Fruit fly (Drosophila melanogaster): ENCODE results near the gene scpr-B.
A peak's percentile ranks its signal among the peaks of the same experiment; 100 is the strongest.

scpr-B gene

DNA sequence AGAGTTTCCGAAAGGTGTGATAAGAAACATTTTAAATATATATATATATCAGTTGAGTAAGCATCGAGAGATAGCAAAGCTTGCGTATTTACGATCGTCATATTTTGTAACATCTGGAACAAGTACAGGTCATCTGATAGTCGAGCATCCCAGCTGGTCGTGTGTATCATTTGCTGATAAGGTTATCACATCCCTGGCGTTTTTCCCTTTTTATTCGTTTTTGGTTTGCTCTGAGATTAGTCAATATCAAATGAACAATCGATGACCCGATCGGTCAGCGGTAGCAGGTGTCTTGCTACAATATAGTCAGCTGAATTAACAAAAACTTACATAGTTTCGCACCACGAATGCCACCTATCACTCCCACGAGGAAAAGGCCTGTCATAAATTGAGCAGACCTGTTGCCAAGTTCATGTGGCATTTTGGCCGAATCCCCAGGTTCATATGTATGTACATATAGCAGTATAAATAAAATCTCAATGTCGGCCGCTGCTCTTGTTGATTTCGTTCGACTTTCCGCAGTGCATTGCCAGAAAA lies 39.8 kb downstream of the scpr-B start (continued):
- no peak for TF ChIP-seq dl (GFP tag; optimal IDR thresholded peaks at IDR 0.05; ENCODE audit: insufficient read depth in 1 of 2, partially characterized antibody in 2 of 2)
- peak; percentile 80 for TF ChIP-seq sage (GFP tag; optimal IDR thresholded peaks at IDR 0.05)

DNA sequence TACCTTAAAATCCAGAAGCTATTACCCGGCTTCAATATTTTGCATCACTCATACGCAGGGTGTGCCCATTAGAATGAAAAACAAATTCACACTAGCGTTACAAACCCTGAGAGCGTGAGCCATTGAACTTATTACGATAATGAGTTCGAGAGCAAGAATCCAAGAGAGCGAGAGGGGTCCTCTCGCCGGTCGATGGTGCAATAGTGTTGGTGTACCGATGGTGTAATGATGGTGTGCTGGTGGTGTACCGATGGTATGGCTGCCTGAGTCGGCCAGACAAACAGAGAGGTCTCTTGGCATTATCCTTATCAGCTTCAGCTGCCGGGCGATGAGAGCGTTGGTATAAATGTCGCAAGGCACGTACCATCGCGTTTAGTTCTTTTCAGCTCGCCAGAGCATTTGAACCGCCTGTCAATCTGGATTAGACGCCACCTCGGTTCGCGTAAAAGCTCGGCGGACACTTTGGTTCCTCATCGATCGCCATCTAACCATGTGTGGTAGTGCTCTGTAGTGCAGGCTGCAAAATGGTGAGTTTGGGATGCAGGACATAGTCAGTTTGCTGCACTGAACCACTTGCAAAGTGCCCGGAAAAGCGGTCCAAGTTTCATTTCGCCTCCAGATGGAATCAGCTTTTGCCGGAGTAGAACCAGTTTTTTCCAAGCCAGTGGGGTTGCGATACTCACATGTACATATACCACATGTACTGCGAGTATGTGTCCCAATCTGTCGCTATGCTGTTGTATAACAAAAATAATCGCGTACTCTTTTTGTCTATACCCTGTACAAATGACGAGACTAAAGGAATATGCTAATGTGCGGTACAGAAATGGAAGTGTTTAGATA lies 40.5 kb downstream of the scpr-B start:
- TF ChIP-seq CG9705 (GFP tag; optimal IDR thresholded peaks at IDR 0.05) (no peak), Hr83 (GFP tag; optimal IDR thresholded peaks at IDR 0.05; ENCODE audit: poor library complexity, severe bottlenecking) (peak; percentile 21), br (GFP tag; optimal IDR thresholded peaks at IDR 0.05) (no peak), Hnf4 (GFP tag; optimal IDR thresholded peaks at IDR 0.05) (no peak), tai (GFP tag; optimal IDR thresholded peaks at IDR 0.05) (no peak), woc (GFP tag; optimal IDR thresholded peaks at IDR 0.05) (no peak), rgr (GFP tag; optimal IDR thresholded peaks at IDR 0.05) (no peak), CrebA (GFP tag; optimal IDR thresholded peaks at IDR 0.05; ENCODE audit: borderline replicate concordance) (no peak), Dif (GFP tag; optimal IDR thresholded peaks at IDR 0.05; ENCODE audit: partially characterized antibody) (peak; percentile 83), Mio (GFP tag; optimal IDR thresholded peaks at IDR 0.05) (no peak), Jra (GFP tag; optimal IDR thresholded peaks at IDR 0.05) (no peak), sv (GFP tag; optimal IDR thresholded peaks at IDR 0.05) (no peak), fru (GFP tag; optimal IDR thresholded peaks at IDR 0.05) (no peak), sage (GFP tag; optimal IDR thresholded peaks at IDR 0.05) (no peak), jim (GFP tag; optimal IDR thresholded peaks at IDR 0.05) (no peak), dl (GFP tag; optimal IDR thresholded peaks at IDR 0.05; ENCODE audit: insufficient read depth in 1 of 2, partially characterized antibody in 2 of 2) (peak; percentile 48 to 81), pan (optimal IDR thresholded peaks at IDR 0.05) (no peak), dsf (GFP tag; optimal IDR thresholded peaks at IDR 0.05; ENCODE audit: borderline replicate concordance) (no peak)

DNA sequence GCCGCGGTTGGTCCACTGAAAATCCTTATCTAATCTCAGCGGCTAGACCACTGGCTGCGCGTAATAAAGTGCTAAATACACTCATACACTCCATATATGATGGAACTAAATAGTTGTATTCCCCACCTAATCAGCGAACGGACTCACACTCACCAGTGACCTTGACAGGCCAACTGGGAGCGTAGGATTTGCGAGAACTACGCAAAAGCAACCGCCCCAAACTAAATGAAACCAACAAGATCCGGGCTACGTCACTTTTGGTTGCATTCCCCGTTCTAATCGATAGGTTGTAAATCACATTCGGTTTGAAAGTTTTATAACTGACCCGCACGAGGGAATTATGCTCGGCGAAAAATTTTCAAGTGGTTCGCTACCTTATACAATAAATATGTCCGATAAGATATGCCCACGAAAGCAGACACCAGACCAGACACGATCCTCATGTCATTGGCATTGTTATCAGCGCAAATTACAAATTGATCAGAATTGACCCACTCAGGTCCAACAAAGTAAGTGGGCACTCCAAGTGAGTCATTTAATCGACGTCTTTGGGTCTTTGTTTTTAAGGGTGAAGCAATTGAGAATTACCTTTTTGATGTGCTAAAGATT lies 41.5 kb downstream of the scpr-B start:
- TF ChIP-seq h (GFP tag; optimal IDR thresholded peaks at IDR 0.05), result peak; percentile 36
- TF ChIP-seq Mio (GFP tag; optimal IDR thresholded peaks at IDR 0.05), result no peak
- TF ChIP-seq OdsH (GFP tag; optimal IDR thresholded peaks at IDR 0.05), result no peak
- TF ChIP-seq Rel (GFP tag; optimal IDR thresholded peaks at IDR 0.05), result no peak
- TF ChIP-seq Rel (tag; optimal IDR thresholded peaks at IDR 0.05), result peak; percentile 47
- no peak for TF ChIP-seq jim (GFP tag; optimal IDR thresholded peaks at IDR 0.05)
- no peak for TF ChIP-seq dl (GFP tag; optimal IDR thresholded peaks at IDR 0.05; ENCODE audit: insufficient read depth in 1 of 2, partially characterized antibody in 2 of 2)
- no peak for TF ChIP-seq dsf (GFP tag; optimal IDR thresholded peaks at IDR 0.05; ENCODE audit: borderline replicate concordance)

DNA sequence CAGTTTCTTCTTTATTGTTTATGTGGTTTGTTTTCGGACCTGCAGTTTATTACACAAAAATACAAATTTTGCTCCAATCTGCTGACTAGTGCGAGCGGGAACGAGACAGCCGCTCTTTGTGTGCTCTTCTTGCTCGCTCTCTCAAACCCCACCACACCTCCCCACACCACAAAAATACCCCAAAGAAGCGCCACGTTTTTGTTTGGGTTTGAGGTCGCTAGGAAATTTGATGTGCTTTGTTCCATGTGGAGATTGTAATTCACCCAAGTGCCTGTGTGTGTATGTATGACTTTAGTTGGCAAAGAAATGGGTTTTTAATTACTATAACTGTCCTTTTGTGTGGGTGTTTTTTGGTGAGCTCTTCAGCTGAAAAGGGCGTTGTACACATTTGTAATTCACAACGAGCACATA lies 42.7 kb downstream of the scpr-B start:
- TF ChIP-seq tai (GFP tag; optimal IDR thresholded peaks at IDR 0.05) (no peak), woc (GFP tag; optimal IDR thresholded peaks at IDR 0.05) (peak; percentile 79), Rel (GFP tag; optimal IDR thresholded peaks at IDR 0.05) (no peak), Rel (tag; optimal IDR thresholded peaks at IDR 0.05) (peak; percentile 75), Dif (GFP tag; optimal IDR thresholded peaks at IDR 0.05; ENCODE audit: partially characterized antibody) (peak; percentile 19), Sp1 (GFP tag; optimal IDR thresholded peaks at IDR 0.05) (no peak), HLH106 (tag; optimal IDR thresholded peaks at IDR 0.05) (peak; percentile 21), rgr (GFP tag; optimal IDR thresholded peaks at IDR 0.05) (peak; percentile 21), CrebA (GFP tag; optimal IDR thresholded peaks at IDR 0.05; ENCODE audit: borderline replicate concordance) (peak; percentile 84), Mio (GFP tag; optimal IDR thresholded peaks at IDR 0.05) (no peak), br (GFP tag; optimal IDR thresholded peaks at IDR 0.05) (peak; percentile 38), h (GFP tag; optimal IDR thresholded peaks at IDR 0.05) (peak; percentile 29), sv (GFP tag; optimal IDR thresholded peaks at IDR 0.05) (no peak), ey (GFP tag; optimal IDR thresholded peaks at IDR 0.05) (no peak), Vsx2 (GFP tag; optimal IDR thresholded peaks at IDR 0.05; ENCODE audit: partially characterized antibody) (peak; percentile 8), jim (GFP tag; optimal IDR thresholded peaks at IDR 0.05) (no peak), Hnf4 (GFP tag; optimal IDR thresholded peaks at IDR 0.05) (peak; percentile 5), psq (GFP tag; optimal IDR thresholded peaks at IDR 0.05) (peak; percentile 48), foxo (GFP tag; optimal IDR thresholded peaks at IDR 0.05) (peak in 1 of 2 experiments; percentile 9), dl (GFP tag; optimal IDR thresholded peaks at IDR 0.05; ENCODE audit: insufficient read depth in 1 of 2, partially characterized antibody in 2 of 2) (peak; percentile 12 to 53), Dfd (GFP tag; optimal IDR thresholded peaks at IDR 0.05) (no peak), Hr78 (GFP tag; optimal IDR thresholded peaks at IDR 0.05) (no peak)

Data from whole organism, wandering third instar larva.